Fruit fly (Drosophila melanogaster) whole organism, wandering third instar larva: Measurements from ENCODE around the gene mTor.

Experiments used
- Dif ChIP-seq: fragments of 200-275, 200-300 bp; sonication (Bioruptor generic); optimal IDR thresholded peaks from 2 replicates; lab custom pipeline; 2018; ENCODE audit warnings: missing biosample characterization, missing genetic modification characterization; ENCODE audit not compliant: partially characterized antibody
- Hr78 ChIP-seq: fragments of >200 bp; optimal IDR thresholded peaks from 2 replicates; lab custom pipeline; 2017; ENCODE audit warnings: missing biosample characterization, missing genetic modification characterization
- fru ChIP-seq: fragments of 200-800 bp; sonication (Bioruptor generic); optimal IDR thresholded peaks from 3 replicates; lab custom pipeline; 2016; ENCODE audit warnings: missing biosample characterization, mild to moderate bottlenecking, missing genetic modification characterization

DNA sequence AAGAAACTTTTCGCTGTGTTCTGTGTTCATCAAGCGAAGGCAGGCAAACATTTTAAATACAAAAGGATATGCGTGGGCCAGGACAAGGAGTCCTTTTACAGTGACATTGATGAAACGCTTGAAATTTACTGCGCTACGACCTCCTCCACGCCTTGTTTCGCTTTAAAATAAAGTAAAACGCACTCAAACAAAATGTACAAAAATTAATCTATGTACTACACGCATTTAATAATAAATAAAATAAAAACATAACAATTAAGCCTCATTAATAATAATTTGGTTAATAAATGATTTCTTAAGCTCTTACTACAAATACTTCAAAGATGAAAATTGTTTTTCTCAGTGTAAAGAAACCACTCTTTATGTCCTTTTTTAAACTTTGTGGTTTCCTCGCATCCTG lies 19.2 kb upstream of the mTor start:
- TF ChIP-seq fru = no peak
- no peak for TF ChIP-seq Hr78 (GFP tag; lab: Kevin White, UChicago)
- no peak for TF ChIP-seq Dif (GFP tag; lab: Kevin White, UChicago)
